Fruit fly (Drosophila melanogaster) whole organism, embryonic: ENCODE measurements around the gene Dis3l2.

Experiments
- Blimp-1 ChIP-seq: fragments of 200-800 bp; sonication (Bioruptor generic); optimal IDR thresholded peaks from 3 replicates; lab custom pipeline; 2018; ENCODE audit warnings: missing biosample characterization, missing genetic modification characterization, mild to moderate bottlenecking, moderate library complexity, missing genetic modification reagents
- C15 ChIP-seq: fragments of 200-800 bp; sonication (Bioruptor generic); IDR thresholded peaks from 3 replicates; pipeline ENCODE4 v1.3.6; 2022; ENCODE audit warnings: missing biosample characterization, missing genetic modification characterization
- CG10654 ChIP-seq: fragments of 200-800 bp; sonication (Bioruptor generic); optimal IDR thresholded peaks from 2 replicates; lab custom pipeline; 2016; ENCODE audit warnings: missing biosample characterization, missing genetic modification characterization
- CG11398 ChIP-seq: fragments of 200-800 bp; sonication (Bioruptor generic); optimal IDR thresholded peaks from 2 replicates; lab custom pipeline; 2016; ENCODE audit warnings: missing biosample characterization, missing genetic modification characterization
- CG12391 ChIP-seq: fragments of 200-800 bp; sonication (Bioruptor generic); optimal IDR thresholded peaks from 3 replicates; lab custom pipeline; 2018; ENCODE audit warnings: missing biosample characterization, mild to moderate bottlenecking, missing genetic modification characterization, moderate library complexity
- CG14014 ChIP-seq: fragments of 200-800 bp; sonication (Bioruptor generic); IDR thresholded peaks from 2 replicates; pipeline ENCODE4 v1.3.6; 2022; ENCODE audit warnings: missing biosample characterization, missing genetic modification characterization
- CG14710 ChIP-seq: fragments of 200-800 bp; sonication (Bioruptor generic); optimal IDR thresholded peaks from 3 replicates; lab custom pipeline; 2019; ENCODE audit warnings: missing biosample characterization, mild to moderate bottlenecking, missing genetic modification characterization, moderate library complexity
- CG16779 ChIP-seq: fragments of 200-800 bp; sonication (Bioruptor generic); IDR thresholded peaks from 2 replicates; pipeline ENCODE4 v1.3.6; 2022; ENCODE audit warnings: missing biosample characterization, missing genetic modification characterization
- CG17802 ChIP-seq: fragments of 200-800 bp; sonication (Bioruptor generic); optimal IDR thresholded peaks from 2 replicates; lab custom pipeline; 2018; ENCODE audit warnings: missing biosample characterization, mild to moderate bottlenecking, missing genetic modification characterization, moderate library complexity
- CG1792 ChIP-seq: fragments of 200-800 bp; sonication (Bioruptor generic); optimal IDR thresholded peaks from 2 replicates; lab custom pipeline; 2016; ENCODE audit warnings: missing biosample characterization, missing genetic modification characterization
- CG2120 ChIP-seq: fragments of 200-800 bp; sonication (Bioruptor generic); optimal IDR thresholded peaks from 3 replicates; lab custom pipeline; 2016; ENCODE audit warnings: missing biosample characterization, missing genetic modification characterization
- CG3407 ChIP-seq: fragments of 200-800 bp; sonication (Bioruptor generic); optimal IDR thresholded peaks from 2 replicates; lab custom pipeline; 2018; ENCODE audit warnings: missing biosample characterization, mild to moderate bottlenecking, missing genetic modification characterization
- CG4854 ChIP-seq: fragments of 200-800 bp; sonication (Bioruptor generic); optimal IDR thresholded peaks from 2 replicates; lab custom pipeline; 2016; ENCODE audit warnings: missing biosample characterization, missing genetic modification characterization, inconsistent platforms
- CG6175 ChIP-seq: fragments of 200-800 bp; sonication (Bioruptor generic); IDR thresholded peaks from 3 replicates; pipeline ENCODE4 v1.3.6; 2022; ENCODE audit warnings: missing biosample characterization, missing genetic modification characterization
- CG6272 ChIP-seq: fragments of 200-800 bp; sonication (Bioruptor generic); IDR thresholded peaks from 2 replicates; pipeline ENCODE4 v1.3.6; 2022; ENCODE audit warnings: missing biosample characterization, missing genetic modification characterization
- CG7372 ChIP-seq: fragments of 200-800 bp; sonication (Bioruptor generic); IDR thresholded peaks from 2 replicates; pipeline ENCODE4 v1.3.6; 2022; ENCODE audit warnings: missing biosample characterization, missing genetic modification characterization
- CG8089 ChIP-seq: fragments of 200-800 bp; sonication (Bioruptor generic); optimal IDR thresholded peaks from 3 replicates; lab custom pipeline; 2016; ENCODE audit warnings: missing biosample characterization, missing genetic modification characterization
- D19A ChIP-seq: fragments of 200-800 bp; optimal IDR thresholded peaks from 3 replicates; lab custom pipeline; 2019; ENCODE audit warnings: missing biosample characterization, mild to moderate bottlenecking, missing genetic modification characterization, moderate library complexity
- Eip74EF ChIP-seq, 2 experiments: fragments of 200-800 bp in 1 of 2; fragments of >200 bp in 1 of 2; sonication (Bioruptor generic) in 1 of 2; optimal IDR thresholded peaks; 2 replicates each; lab custom pipeline; 2017 to 2019; ENCODE audit warnings: missing biosample characterization in 2 of 2, missing genetic modification characterization in 2 of 2, mild to moderate bottlenecking in 1 of 2, moderate library complexity in 1 of 2
- Hmr ChIP-seq: fragments of 200-800 bp; sonication (Bioruptor generic); optimal IDR thresholded peaks from 3 replicates; lab custom pipeline; 2017; ENCODE audit warnings: mild to moderate bottlenecking, missing biosample characterization, missing genetic modification reagents, missing genetic modification characterization
- NFAT ChIP-seq: fragments of 200-800 bp; sonication (Bioruptor generic); IDR thresholded peaks from 2 replicates; pipeline ENCODE4 v1.3.6; 2022; ENCODE audit warnings: missing biosample characterization, missing genetic modification characterization
- NfI ChIP-seq: fragments of 200-800 bp; sonication (Bioruptor generic); optimal IDR thresholded peaks from 3 replicates; lab custom pipeline; 2018; ENCODE audit warnings: missing biosample characterization, mild to moderate bottlenecking, missing genetic modification characterization, moderate library complexity
- ap ChIP-seq: fragments of 200-800 bp; sonication (Bioruptor generic); IDR thresholded peaks from 2 replicates; pipeline ENCODE4 v1.3.6; 2022; ENCODE audit warnings: missing biosample characterization, missing genetic modification characterization
- ase ChIP-seq: fragments of 200-800 bp; sonication (Bioruptor generic); IDR thresholded peaks from 3 replicates; pipeline ENCODE4 v1.3.6; 2022; ENCODE audit warnings: missing biosample characterization, missing genetic modification characterization
- bigmax ChIP-seq: fragments of 200-800 bp; sonication (Bioruptor generic); optimal IDR thresholded peaks from 2 replicates; lab custom pipeline; 2018; ENCODE audit warnings: missing biosample characterization, mild to moderate bottlenecking, missing genetic modification characterization
- bowl ChIP-seq: fragments of 200-800 bp; sonication (Bioruptor generic); IDR thresholded peaks from 2 replicates; pipeline ENCODE4 v1.3.6; 2022; ENCODE audit warnings: missing biosample characterization, missing genetic modification characterization
- br ChIP-seq: fragments of >200 bp; optimal IDR thresholded peaks from 2 replicates; lab custom pipeline; 2017
- chif ChIP-seq, 2 experiments: fragments of 200-800 bp; sonication (Bioruptor generic); optimal IDR thresholded peaks; 3 replicates each; lab custom pipeline; 2016; ENCODE audit warnings: missing biosample characterization in 2 of 2, missing genetic modification characterization in 2 of 2
- dm ChIP-seq: fragments of 200-800 bp; sonication (Bioruptor generic); optimal IDR thresholded peaks from 3 replicates; lab custom pipeline; 2016; ENCODE audit warnings: missing biosample characterization, missing genetic modification characterization
- dysf ChIP-seq: fragments of 200-800 bp; sonication (Bioruptor generic); IDR thresholded peaks from 3 replicates; pipeline ENCODE4 v1.3.6; 2022; ENCODE audit warnings: missing biosample characterization, missing genetic modification characterization
- eyg ChIP-seq: fragments of 200-800 bp; sonication (Bioruptor generic); optimal IDR thresholded peaks from 3 replicates; lab custom pipeline; 2016; ENCODE audit warnings: missing biosample characterization, missing genetic modification characterization
- fd64A ChIP-seq: fragments of 200-800 bp; sonication (Bioruptor generic); optimal IDR thresholded peaks from 3 replicates; lab custom pipeline; 2018; ENCODE audit warnings: missing biosample characterization, mild to moderate bottlenecking, missing genetic modification characterization
- gce ChIP-seq: fragments of 200-800 bp; sonication (Bioruptor generic); IDR thresholded peaks from 3 replicates; pipeline ENCODE4 v1.3.6; 2022; ENCODE audit warnings: missing biosample characterization, missing genetic modification characterization
- gfzf ChIP-seq: fragments of 200-800 bp; sonication (Bioruptor generic); optimal IDR thresholded peaks from 2 replicates; lab custom pipeline; 2016; ENCODE audit warnings: missing biosample characterization, mild to moderate bottlenecking, missing genetic modification characterization, moderate library complexity
- gsb-n ChIP-seq: fragments of 200-800 bp; sonication (Bioruptor generic); optimal IDR thresholded peaks from 3 replicates; lab custom pipeline; 2018; ENCODE audit warnings: missing biosample characterization, mild to moderate bottlenecking, missing genetic modification characterization
- maf-S ChIP-seq: fragments of 200-800 bp; sonication (Bioruptor generic); optimal IDR thresholded peaks from 2 replicates; lab custom pipeline; 2016; ENCODE audit warnings: missing biosample characterization, missing genetic modification characterization
- mam ChIP-seq: fragments of 200-800 bp; sonication (Bioruptor generic); optimal IDR thresholded peaks from 3 replicates; lab custom pipeline; 2016; ENCODE audit warnings: missing biosample characterization, missing genetic modification characterization
- peb ChIP-seq: fragments of 200-800 bp; sonication (Bioruptor generic); IDR thresholded peaks from 2 replicates; pipeline ENCODE4 v1.3.6; 2022; ENCODE audit warnings: missing biosample characterization, missing genetic modification characterization
- pfk ChIP-seq: fragments of 200-800 bp; sonication (Bioruptor generic); optimal IDR thresholded peaks from 2 replicates; lab custom pipeline; 2018; ENCODE audit warnings: missing biosample characterization, mild to moderate bottlenecking, missing genetic modification characterization, moderate library complexity
- prd ChIP-seq, 3 experiments: fragments of >200 bp in 2 of 3; fragments of 200-800 bp in 1 of 3; sonication (Bioruptor generic) in 1 of 3; optimal IDR thresholded peaks in 2 of 3; IDR thresholded peaks in 1 of 3; 2 replicates in 2 of 3; 3 replicates in 1 of 3; pipeline versions ENCODE4 v1.3.6 to Lab custom; 2017 to 2022; ENCODE audit warnings: missing biosample characterization in 1 of 3, missing genetic modification characterization in 1 of 3
- salm ChIP-seq: fragments of 200-800 bp; sonication (Bioruptor generic); optimal IDR thresholded peaks from 2 replicates; lab custom pipeline; 2018; ENCODE audit warnings: missing biosample characterization, mild to moderate bottlenecking, missing genetic modification characterization
- so ChIP-seq: fragments of 200-800 bp; sonication (Bioruptor generic); IDR thresholded peaks from 3 replicates; pipeline ENCODE4 v1.3.6; 2022; ENCODE audit warnings: missing biosample characterization, missing genetic modification characterization
- sob ChIP-seq: fragments of 200-800 bp; sonication (Bioruptor generic); IDR thresholded peaks from 2 replicates; pipeline ENCODE4 v1.3.6; 2022; ENCODE audit warnings: missing biosample characterization, missing genetic modification characterization
- tio ChIP-seq: fragments of 200-800 bp; sonication (Bioruptor generic); optimal IDR thresholded peaks from 2 replicates; lab custom pipeline; 2017; ENCODE audit warnings: missing biosample characterization, missing genetic modification characterization, inconsistent platforms
- toy ChIP-seq: fragments of 200-800 bp; sonication (Bioruptor generic); IDR thresholded peaks from 2 replicates; pipeline ENCODE4 v1.3.6; 2022; ENCODE audit warnings: missing biosample characterization, missing genetic modification characterization
- unc-4 ChIP-seq: fragments of 200-800 bp; sonication (Bioruptor generic); IDR thresholded peaks from 2 replicates; pipeline ENCODE4 v1.3.6; 2022; ENCODE audit warnings: missing biosample characterization, missing genetic modification characterization; ENCODE audit not compliant: partially characterized antibody
- wek ChIP-seq: fragments of 200-800 bp; sonication (Bioruptor generic); optimal IDR thresholded peaks from 3 replicates; lab custom pipeline; 2018; ENCODE audit warnings: missing biosample characterization, mild to moderate bottlenecking, missing genetic modification characterization, moderate library complexity
- zen2 ChIP-seq: fragments of 200-800 bp; sonication (Bioruptor generic); IDR thresholded peaks from 3 replicates; pipeline ENCODE4 v1.3.6; 2022; ENCODE audit warnings: missing biosample characterization, missing genetic modification characterization; ENCODE audit not compliant: partially characterized antibody

Dis3l2 gene

DNA sequence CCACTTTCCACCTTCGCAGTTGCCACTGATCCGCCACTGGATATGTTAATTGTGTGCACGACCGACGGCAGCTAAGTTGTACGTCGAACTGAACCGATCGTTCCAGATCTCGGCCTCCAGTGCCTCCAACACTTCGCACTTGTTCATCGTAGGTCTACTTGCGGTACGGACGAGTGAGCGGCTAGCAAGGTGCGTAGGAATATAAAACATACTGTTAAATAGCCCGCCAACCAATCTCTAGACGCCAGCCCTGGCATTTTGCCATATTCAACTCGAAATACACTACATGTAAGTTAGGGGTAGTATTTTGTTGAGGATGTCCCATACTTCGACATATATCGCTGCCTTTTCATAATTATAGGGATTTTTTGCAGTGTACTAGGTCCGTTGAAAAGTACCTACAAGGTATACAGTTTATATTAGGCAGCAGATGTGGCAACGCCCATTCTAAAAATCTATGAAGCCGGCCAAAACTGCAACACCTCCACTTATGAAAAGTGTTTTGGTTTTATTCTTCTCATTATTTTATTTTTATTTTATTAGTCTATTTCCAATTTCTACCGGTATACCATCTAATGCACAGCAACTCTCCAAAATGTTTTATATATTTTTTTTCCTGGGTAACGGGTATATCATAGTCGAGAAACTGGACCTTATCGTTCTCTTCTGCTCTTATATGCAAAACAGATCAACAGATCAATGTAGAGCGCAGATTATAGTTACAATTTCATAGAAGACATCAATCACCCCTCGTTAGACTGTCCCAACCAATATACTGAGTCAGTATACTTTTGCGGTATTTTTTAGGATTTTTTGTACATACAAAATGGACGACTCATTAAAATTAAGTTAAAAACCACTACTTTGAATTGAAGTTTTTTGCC, 10.8 kb downstream of the Dis3l2 start, which contains the start of the genes pyx and CG33229 (continued):
- TF ChIP-seq ap (peak; percentile 36; the same call in 1 of the 2 replicates), eyg (GFP tag; lab: Kevin White, UChicago) (peak; percentile 48), CG17802 (tag; lab: Kevin White, UChicago) (peak; percentile 35), maf-S (peak; percentile 70), CG14014 (peak; percentile 80), mam (peak; percentile 90), bowl (0 out of 2 replicates have a peak, but pooled peaks have one; percentile 21), tio (peak; percentile 90), D19A (tag; lab: Kevin White, UChicago) (peak; percentile 76), CG4854 (GFP tag; lab: Kevin White, UChicago) (peak; percentile 80), CG6175 (peak; percentile 61; the same call in 1 of the 3 replicates), CG7372 (GFP tag; lab: Robert Waterston, UW) (peak; percentile 87), dm (GFP tag; lab: Kevin White, UChicago) (peak; percentile 32), gce (peak; percentile 60; the same call in 2 of the 3 replicates), CG12391 (tag; lab: Kevin White, UChicago) (peak; percentile 87), pfk (GFP tag; lab: Kevin White, UChicago) (no peak), toy (peak; percentile 55; the same call in 1 of the 2 replicates), chif (GFP tag; optimal IDR thresholded peaks at IDR 0.05; lab: Kevin White, UChicago) (peak; percentile 73 to 79), gfzf (peak; percentile 77), CG8089 (GFP tag; lab: Kevin White, UChicago) (peak; percentile 66), salm (tag; lab: Kevin White, UChicago) (peak; percentile 28), so (GFP tag; lab: Robert Waterston, UW) (peak; percentile 60; the same call in 1 of the 3 replicates), unc-4 (GFP tag; lab: Robert Waterston, UW) (0 out of 2 replicates have a peak, but pooled peaks have one; percentile 27), zen2 (GFP tag; lab: Robert Waterston, UW) (no peak), wek (peak; percentile 98), bigmax (GFP tag; lab: Kevin White, UChicago) (no peak), CG2120 (GFP tag; lab: Kevin White, UChicago) (peak; percentile 96), sob (peak; percentile 86), CG10654 (GFP tag; lab: Kevin White, UChicago) (peak; percentile 83), dysf (GFP tag; lab: Robert Waterston, UW) (peak; percentile 91), CG6272 (peak; percentile 77), Hmr (GFP tag; lab: Kevin White, UChicago) (peak; percentile 80), CG3407 (GFP tag; lab: Kevin White, UChicago) (peak; percentile 58), CG16779 (GFP tag; lab: Robert Waterston, UW) (peak; percentile 85), Eip74EF (GFP tag; optimal IDR thresholded peaks at IDR 0.05; lab: Kevin White, UChicago) (no peak), NfI (GFP tag; lab: Kevin White, UChicago) (peak; percentile 88), gsb-n (tag; lab: Kevin White, UChicago) (no peak), ase (GFP tag; lab: Robert Waterston, UW) (peak; percentile 71), CG11398 (no peak), peb (GFP tag; lab: Robert Waterston, UW) (peak; percentile 63), NFAT (GFP tag; lab: Robert Waterston, UW) (peak; percentile 89), C15 (GFP tag; lab: Robert Waterston, UW) (peak; percentile 66; the same call in 1 of the 3 replicates), CG1792 (GFP tag; lab: Kevin White, UChicago) (peak; percentile 66), Blimp-1 (no peak), CG14710 (tag; lab: Kevin White, UChicago) (peak; percentile 77), prd (optimal IDR thresholded peaks at IDR 0.05; lab: Kevin White, UChicago) (no peak), prd (GFP tag; IDR thresholded peaks at IDR 0.05; lab: Robert Waterston, UW) (peak; percentile 83), fd64A (GFP tag; lab: Kevin White, UChicago) (no peak), br (lab: Kevin White, UChicago) (no peak)
